Fruit fly (Drosophila melanogaster) whole organism, embryonic: ENCODE data around the gene CG34435.

Experiments
- Abd-B ChIP-seq: fragments of 200-800 bp; sonication (Bioruptor generic); optimal IDR thresholded peaks from 2 replicates; lab custom pipeline; 2018; ENCODE audit warnings: missing biosample characterization, mild to moderate bottlenecking, missing genetic modification characterization, moderate library complexity
- Antp ChIP-seq: fragments of 200-800 bp; sonication (Bioruptor generic); optimal IDR thresholded peaks from 3 replicates; lab custom pipeline; 2016; ENCODE audit warnings: missing biosample characterization, missing genetic modification characterization
- Atf-2 ChIP-seq: fragments of 200-800 bp; sonication (Bioruptor generic); optimal IDR thresholded peaks from 2 replicates; lab custom pipeline; 2016; ENCODE audit warnings: missing biosample characterization, missing genetic modification characterization
- Bteb2 ChIP-seq: fragments of 200-800 bp; sonication (Bioruptor generic); optimal IDR thresholded peaks from 2 replicates; lab custom pipeline; 2016; ENCODE audit warnings: missing biosample characterization, missing genetic modification characterization
- CG11504 ChIP-seq: fragments of 200-800 bp; sonication (Bioruptor generic); optimal IDR thresholded peaks from 3 replicates; lab custom pipeline; 2019; ENCODE audit warnings: missing biosample characterization, mild to moderate bottlenecking, missing genetic modification characterization, moderate library complexity
- CG12391 ChIP-seq: fragments of 200-800 bp; sonication (Bioruptor generic); optimal IDR thresholded peaks from 3 replicates; lab custom pipeline; 2018; ENCODE audit warnings: missing biosample characterization, mild to moderate bottlenecking, missing genetic modification characterization, moderate library complexity
- CG12769 ChIP-seq: fragments of 200-800 bp; sonication (Bioruptor generic); optimal IDR thresholded peaks from 2 replicates; lab custom pipeline; 2019; ENCODE audit warnings: missing biosample characterization, mild to moderate bottlenecking, missing genetic modification characterization, moderate library complexity
- CG15011 ChIP-seq: fragments of 200-800 bp; sonication (Bioruptor generic); optimal IDR thresholded peaks from 3 replicates; lab custom pipeline; 2018; ENCODE audit warnings: missing biosample characterization, mild to moderate bottlenecking, missing genetic modification characterization
- CG15269 ChIP-seq: fragments of 200-800 bp; sonication (Bioruptor generic); optimal IDR thresholded peaks from 2 replicates; lab custom pipeline; 2018; ENCODE audit warnings: missing biosample characterization, mild to moderate bottlenecking, missing genetic modification characterization, moderate library complexity
- CG1602 ChIP-seq: fragments of 200-800 bp; sonication (Bioruptor generic); optimal IDR thresholded peaks from 3 replicates; lab custom pipeline; 2016; ENCODE audit warnings: missing biosample characterization, missing genetic modification characterization
- CG16779 ChIP-seq: fragments of 200-800 bp; sonication (Bioruptor generic); IDR thresholded peaks from 2 replicates; pipeline ENCODE4 v1.3.6; 2022; ENCODE audit warnings: missing biosample characterization, missing genetic modification characterization
- CG17802 ChIP-seq: fragments of 200-800 bp; sonication (Bioruptor generic); optimal IDR thresholded peaks from 2 replicates; lab custom pipeline; 2018; ENCODE audit warnings: missing biosample characterization, mild to moderate bottlenecking, missing genetic modification characterization, moderate library complexity
- CG18262 ChIP-seq: fragments of 200-800 bp; optimal IDR thresholded peaks from 3 replicates; lab custom pipeline; 2019; ENCODE audit warnings: missing biosample characterization, mild to moderate bottlenecking, missing genetic modification characterization, moderate library complexity
- CG2678 ChIP-seq: fragments of 200-800 bp; sonication (Bioruptor generic); optimal IDR thresholded peaks from 3 replicates; lab custom pipeline; 2019; ENCODE audit warnings: missing biosample characterization, mild to moderate bottlenecking, missing genetic modification characterization, moderate library complexity
- CG31365 ChIP-seq: fragments of 200-800 bp; sonication (Bioruptor generic); optimal IDR thresholded peaks from 2 replicates; lab custom pipeline; 2018; ENCODE audit warnings: missing biosample characterization, mild to moderate bottlenecking, missing genetic modification characterization
- CG32772 ChIP-seq: fragments of 200-800 bp; sonication (Bioruptor generic); IDR thresholded peaks from 2 replicates; pipeline ENCODE4 v1.3.6; 2022; ENCODE audit warnings: missing biosample characterization, missing genetic modification characterization
- CG3281 ChIP-seq: fragments of 200-800 bp; sonication (Bioruptor generic); optimal IDR thresholded peaks from 3 replicates; lab custom pipeline; 2017; ENCODE audit warnings: missing biosample characterization, mild to moderate bottlenecking, missing genetic modification characterization
- CG3847 ChIP-seq: fragments of 200-800 bp; sonication (Bioruptor generic); IDR thresholded peaks from 2 replicates; pipeline ENCODE4 v1.3.6; 2022; ENCODE audit warnings: missing biosample characterization, missing genetic modification characterization
- CG3995 ChIP-seq: fragments of 200-800 bp; sonication (Bioruptor generic); optimal IDR thresholded peaks from 3 replicates; lab custom pipeline; 2016; ENCODE audit warnings: missing biosample characterization, missing genetic modification characterization
- CG6272 ChIP-seq: fragments of 200-800 bp; sonication (Bioruptor generic); IDR thresholded peaks from 2 replicates; pipeline ENCODE4 v1.3.6; 2022; ENCODE audit warnings: missing biosample characterization, missing genetic modification characterization
- CG6654 ChIP-seq: fragments of 200-800 bp; sonication (Bioruptor generic); optimal IDR thresholded peaks from 2 replicates; lab custom pipeline; 2017; ENCODE audit warnings: missing biosample characterization, mild to moderate bottlenecking, missing genetic modification characterization
- CG6813 ChIP-seq: fragments of 200-800 bp; sonication (Bioruptor generic); optimal IDR thresholded peaks from 2 replicates; lab custom pipeline; 2017; ENCODE audit warnings: missing biosample characterization, missing genetic modification characterization, mild to moderate bottlenecking, moderate library complexity, missing genetic modification reagents
- Chrac-16 ChIP-seq: fragments of 200-800 bp; sonication (Bioruptor generic); optimal IDR thresholded peaks from 3 replicates; lab custom pipeline; 2016; ENCODE audit warnings: missing biosample characterization, missing genetic modification characterization
- Drgx ChIP-seq: fragments of 200-800 bp; sonication (Bioruptor generic); IDR thresholded peaks from 2 replicates; pipeline ENCODE4 v1.3.6; 2022; ENCODE audit warnings: missing biosample characterization, missing genetic modification characterization
- Kr ChIP-seq: fragments of 200-800 bp; sonication (Bioruptor generic); optimal IDR thresholded peaks from 2 replicates; lab custom pipeline; 2017; ENCODE audit warnings: missing biosample characterization, mild to moderate bottlenecking, missing genetic modification characterization
- MBD-R2 ChIP-seq: fragments of 200-800 bp; sonication (Bioruptor generic); IDR thresholded peaks from 2 replicates; pipeline ENCODE4 v1.3.6; 2022; ENCODE audit warnings: missing biosample characterization, missing genetic modification characterization
- MTF-1 ChIP-seq: fragments of 200-800 bp; sonication (Bioruptor generic); optimal IDR thresholded peaks from 2 replicates; lab custom pipeline; 2018; ENCODE audit warnings: missing biosample characterization, mild to moderate bottlenecking, missing genetic modification characterization, borderline replicate concordance
- NC2α ChIP-seq: fragments of 200-800 bp; sonication (Bioruptor generic); optimal IDR thresholded peaks from 2 replicates; lab custom pipeline; 2016; ENCODE audit warnings: missing biosample characterization, missing genetic modification characterization
- Poxn ChIP-seq: fragments of 200-800 bp; sonication (Bioruptor generic); IDR thresholded peaks from 2 replicates; pipeline ENCODE4 v1.3.6; 2022; ENCODE audit warnings: missing biosample characterization, missing genetic modification characterization
- Side ChIP-seq: fragments of 200-800 bp; sonication (Bioruptor generic); optimal IDR thresholded peaks from 2 replicates; lab custom pipeline; 2016; ENCODE audit warnings: missing biosample characterization, missing genetic modification characterization
- Ssrp ChIP-seq: fragments of 200-800 bp; sonication (Bioruptor generic); optimal IDR thresholded peaks from 2 replicates; lab custom pipeline; 2018; ENCODE audit warnings: missing biosample characterization, mild to moderate bottlenecking, missing genetic modification characterization, moderate library complexity
- TFAM ChIP-seq: fragments of 200-800 bp; sonication (Bioruptor generic); optimal IDR thresholded peaks from 2 replicates; lab custom pipeline; 2017; ENCODE audit warnings: missing biosample characterization, missing genetic modification characterization, inconsistent platforms
- Xbp1 ChIP-seq: fragments of 200-800 bp; sonication (Bioruptor generic); optimal IDR thresholded peaks from 3 replicates; lab custom pipeline; 2016; ENCODE audit warnings: missing biosample characterization, mild to moderate bottlenecking, missing genetic modification characterization
- cg ChIP-seq: fragments of 200-800 bp; sonication (Bioruptor generic); optimal IDR thresholded peaks from 3 replicates; lab custom pipeline; 2019; ENCODE audit warnings: missing biosample characterization, mild to moderate bottlenecking, missing genetic modification characterization, moderate library complexity
- chm ChIP-seq: fragments of 200-800 bp; sonication (Bioruptor generic); IDR thresholded peaks from 2 replicates; pipeline ENCODE4 v1.3.6; 2022; ENCODE audit warnings: missing biosample characterization, missing genetic modification characterization
- crp ChIP-seq, 2 experiments: fragments of 200-800 bp; sonication (Bioruptor generic); optimal IDR thresholded peaks; 2 replicates in 1 of 2; 3 replicates in 1 of 2; lab custom pipeline; 2017; ENCODE audit warnings: missing biosample characterization in 2 of 2, missing genetic modification characterization in 2 of 2, mild to moderate bottlenecking in 1 of 2, moderate library complexity in 1 of 2
- da ChIP-seq: fragments of 200-800 bp; sonication (Bioruptor generic); optimal IDR thresholded peaks from 2 replicates; lab custom pipeline; 2016; ENCODE audit warnings: missing biosample characterization, missing genetic modification characterization
- dpn ChIP-seq, 2 experiments: fragments of 200-800 bp; sonication (Bioruptor generic); optimal IDR thresholded peaks; 3 replicates each; lab custom pipeline; 2016; ENCODE audit warnings: missing biosample characterization in 2 of 2, missing genetic modification characterization in 2 of 2
- emc ChIP-seq: fragments of 200-800 bp; sonication (Bioruptor generic); optimal IDR thresholded peaks from 2 replicates; lab custom pipeline; 2016; ENCODE audit warnings: missing biosample characterization, missing genetic modification characterization
- gcm ChIP-seq: fragments of 200-800 bp; sonication (Bioruptor generic); optimal IDR thresholded peaks from 2 replicates; lab custom pipeline; 2019; ENCODE audit warnings: missing biosample characterization, mild to moderate bottlenecking, missing genetic modification characterization, moderate library complexity
- gsb ChIP-seq: fragments of 200-800 bp; sonication (Bioruptor generic); IDR thresholded peaks from 2 replicates; pipeline ENCODE4 v1.3.6; 2022; ENCODE audit warnings: missing biosample characterization, missing genetic modification characterization
- h ChIP-seq: fragments of >200 bp; optimal IDR thresholded peaks from 2 replicates; lab custom pipeline; 2017
- ind ChIP-seq: fragments of 200-800 bp; sonication (Bioruptor generic); optimal IDR thresholded peaks from 3 replicates; lab custom pipeline; 2016; ENCODE audit warnings: missing biosample characterization, missing genetic modification characterization
- insv ChIP-seq, 2 experiments: fragments of 200-800 bp; sonication (Bioruptor generic); optimal IDR thresholded peaks; 3 replicates each; lab custom pipeline; 2016 to 2018; ENCODE audit warnings: missing biosample characterization in 2 of 2, missing genetic modification characterization in 2 of 2
- ken ChIP-seq: fragments of 200-800 bp; sonication (Bioruptor generic); IDR thresholded peaks from 3 replicates; pipeline ENCODE4 v1.3.6; 2022; ENCODE audit warnings: missing biosample characterization, missing genetic modification characterization
- nom ChIP-seq: fragments of 200-800 bp; sonication (Bioruptor generic); optimal IDR thresholded peaks from 2 replicates; lab custom pipeline; 2017; ENCODE audit warnings: missing biosample characterization, missing genetic modification characterization, mild to moderate bottlenecking, moderate library complexity, missing genetic modification reagents
- pzg ChIP-seq: fragments of 200-800 bp; sonication (Bioruptor generic); optimal IDR thresholded peaks from 3 replicates; lab custom pipeline; 2018; ENCODE audit warnings: missing biosample characterization, mild to moderate bottlenecking, missing genetic modification characterization, moderate library complexity
- seq ChIP-seq: fragments of 200-800 bp; sonication (Bioruptor generic); IDR thresholded peaks from 2 replicates; pipeline ENCODE4 v1.3.6; 2022; ENCODE audit warnings: missing biosample characterization, missing genetic modification characterization
- tll ChIP-seq, 2 experiments: fragments of 200-800 bp in 1 of 2; fragments of >200 bp in 1 of 2; sonication (Bioruptor generic) in 1 of 2; optimal IDR thresholded peaks; 2 replicates each; lab custom pipeline; 2017 to 2019; ENCODE audit warnings: missing biosample characterization in 2 of 2, missing genetic modification characterization in 2 of 2, mild to moderate bottlenecking in 1 of 2, moderate library complexity in 1 of 2
- wor ChIP-seq: fragments of 200-800 bp; sonication (Bioruptor generic); IDR thresholded peaks from 2 replicates; pipeline ENCODE4 v1.3.6; 2022; ENCODE audit warnings: missing biosample characterization, missing genetic modification characterization

CG34435 gene

dm6 chrX:5648437-5648959 is 34.2 kb upstream of the CG34435 start, which contains the start of gene OtopLa (continued):
- TF ChIP-seq TFAM (GFP tag; lab: Kevin White, UChicago) (peak; percentile 32), CG32772 (GFP tag; lab: Robert Waterston, UW) (peak; percentile 80), CG1602 (GFP tag; lab: Kevin White, UChicago) (peak; percentile 69), tll (GFP tag; optimal IDR thresholded peaks at IDR 0.05; lab: Kevin White, UChicago) (no peak), CG17802 (tag; lab: Kevin White, UChicago) (peak; percentile 73), da (peak; percentile 43), Drgx (GFP tag; lab: Robert Waterston, UW) (peak; percentile 89), MTF-1 (peak; percentile 70), Xbp1 (GFP tag; lab: Kevin White, UChicago) (peak; percentile 87), CG12391 (peak; percentile 84), cg (no peak), CG6654 (GFP tag; lab: Kevin White, UChicago) (peak; percentile 70), CG3995 (GFP tag; lab: Kevin White, UChicago) (no peak), emc (GFP tag; lab: Kevin White, UChicago) (peak; percentile 18), dpn (GFP tag; optimal IDR thresholded peaks at IDR 0.05; lab: Kevin White, UChicago) (peak; percentile 82 to 88), Atf-2 (GFP tag; lab: Kevin White, UChicago) (peak; percentile 66), CG6272 (GFP tag; lab: Robert Waterston, UW) (peak; percentile 81), ind (GFP tag; lab: Kevin White, UChicago) (peak; percentile 81), CG3847 (GFP tag; lab: Robert Waterston, UW) (peak; percentile 75), gcm (peak; percentile 72), gsb (GFP tag; lab: Robert Waterston, UW) (peak; percentile 48; the same call in 1 of the 2 replicates), CG15269 (peak; percentile 82), Kr (GFP tag; lab: Kevin White, UChicago) (no peak), CG3281 (peak; percentile 79), CG2678 (peak; percentile 86), Abd-B (GFP tag; lab: Kevin White, UChicago) (peak; percentile 78), CG31365 (peak; percentile 38), Chrac-16 (GFP tag; lab: Kevin White, UChicago) (peak; percentile 73), CG12769 (tag; lab: Kevin White, UChicago) (no peak), insv (GFP tag; optimal IDR thresholded peaks at IDR 0.05; lab: Kevin White, UChicago) (no peak), wor (GFP tag; lab: Robert Waterston, UW) (peak; percentile 78), h (lab: Kevin White, UChicago) (no peak), crp (GFP tag; optimal IDR thresholded peaks at IDR 0.05; lab: Kevin White, UChicago) (peak in 1 of 2 experiments; percentile 32), CG11504 (tag; lab: Kevin White, UChicago) (peak; percentile 88), Ssrp (tag; lab: Kevin White, UChicago) (peak; percentile 87), Bteb2 (GFP tag; lab: Kevin White, UChicago) (peak; percentile 57), chm (GFP tag; lab: Robert Waterston, UW) (peak; percentile 86), CG15011 (GFP tag; lab: Kevin White, UChicago) (peak; percentile 61), nom (GFP tag; lab: Kevin White, UChicago) (peak; percentile 26), Side (GFP tag; lab: Kevin White, UChicago) (peak; percentile 78), Poxn (GFP tag; lab: Robert Waterston, UW) (0 out of 2 replicates have a peak, but pooled peaks have one; percentile 15), CG16779 (peak; percentile 62; the same call in 1 of the 2 replicates), ken (GFP tag; lab: Robert Waterston, UW) (peak; percentile 89), CG6813 (GFP tag; lab: Kevin White, UChicago) (peak; percentile 80), seq (peak; percentile 83), Antp (GFP tag; lab: Kevin White, UChicago) (peak; percentile 81), NC2α (GFP tag; lab: Kevin White, UChicago) (peak; percentile 44), MBD-R2 (GFP tag; lab: Robert Waterston, UW) (peak; percentile 47; the same call in 1 of the 2 replicates), CG18262 (tag; lab: Kevin White, UChicago) (peak; percentile 79), pzg (no peak)
